Worm (Caenorhabditis elegans) whole organism, L3 larva: ENCODE measurements around the gene dpr-1.

Experiments
- R02D3.7 ChIP-seq: fragments of 150-350 bp; optimal IDR thresholded peaks from 2 replicates; lab custom pipeline; 2014; ENCODE audit warnings: missing biosample characterization, missing genetic modification characterization
- aly-2 ChIP-seq: fragments of 150-350 bp; optimal IDR thresholded peaks from 2 replicates; lab custom pipeline; 2014; ENCODE audit warnings: missing biosample characterization, missing genetic modification characterization
- ama-1 ChIP-seq: fragments of 150-350 bp; optimal IDR thresholded peaks from 2 replicates; lab custom pipeline; 2018
- ceh-16 ChIP-seq: sonication (generic microtip); optimal IDR thresholded peaks from 2 replicates; lab custom pipeline; 2017; ENCODE audit warnings: missing biosample characterization, missing genetic modification characterization
- ceh-9 ChIP-seq: sonication (generic microtip); optimal IDR thresholded peaks from 2 replicates; lab custom pipeline; 2018; ENCODE audit warnings: missing biosample characterization, missing genetic modification characterization
- daf-12 ChIP-seq: fragments of 150-350 bp; optimal IDR thresholded peaks from 2 replicates; lab custom pipeline; 2014; ENCODE audit warnings: missing biosample characterization, missing genetic modification reagents, missing genetic modification characterization
- elt-1 ChIP-seq: fragments of 150-350 bp; optimal IDR thresholded peaks from 2 replicates; lab custom pipeline; 2014; ENCODE audit warnings: missing biosample characterization, missing genetic modification characterization
- elt-2 ChIP-seq: sonication (generic microtip); optimal IDR thresholded peaks from 2 replicates; lab custom pipeline; 2016; ENCODE audit warnings: missing genetic modification reagents, mild to moderate bottlenecking, missing genetic modification characterization, missing compliant biosample characterization
- elt-3 ChIP-seq, 3 experiments: fragments of 150-350 bp in 1 of 3; sonication (generic microtip) in 2 of 3; optimal IDR thresholded peaks; 2 replicates in 2 of 3; 4 replicates in 1 of 3; lab custom pipeline; 2014 to 2017; ENCODE audit warnings: missing biosample characterization in 3 of 3, missing genetic modification characterization in 3 of 3
- fos-1 ChIP-seq: fragments of 150-350 bp; optimal IDR thresholded peaks from 2 replicates; lab custom pipeline; 2014; ENCODE audit warnings: missing biosample characterization, missing genetic modification characterization
- hmg-11 ChIP-seq: sonication (generic microtip); optimal IDR thresholded peaks from 2 replicates; lab custom pipeline; 2016; ENCODE audit warnings: missing genetic modification characterization, missing compliant biosample characterization
- lin-15B ChIP-seq: fragments of 150-350 bp; optimal IDR thresholded peaks from 2 replicates; lab custom pipeline; 2014; ENCODE audit warnings: missing biosample characterization, missing genetic modification characterization
- lin-39 ChIP-seq: fragments of 150-350 bp; optimal IDR thresholded peaks from 2 replicates; lab custom pipeline; 2018; ENCODE audit warnings: missing biosample characterization, missing genetic modification reagents, missing genetic modification characterization
- lsy-12 ChIP-seq: sonication (generic microtip); optimal IDR thresholded peaks from 2 replicates; lab custom pipeline; 2016; ENCODE audit warnings: mild to moderate bottlenecking, missing genetic modification characterization, missing compliant biosample characterization
- nfya-1 ChIP-seq: sonication (generic microtip); optimal IDR thresholded peaks from 2 replicates; lab custom pipeline; 2017; ENCODE audit warnings: missing genetic modification characterization, mild to moderate bottlenecking, missing compliant biosample characterization, antibody characterized with exemption, moderate library complexity; ENCODE audit not compliant: insufficient read depth
- nhr-12 ChIP-seq: fragments of 150-350 bp; optimal IDR thresholded peaks from 2 replicates; lab custom pipeline; 2014; ENCODE audit warnings: missing biosample characterization, missing genetic modification characterization
- nhr-23 ChIP-seq: fragments of 150-350 bp; optimal IDR thresholded peaks from 2 replicates; lab custom pipeline; 2014; ENCODE audit warnings: missing biosample characterization, missing genetic modification reagents, missing genetic modification characterization
- nhr-25 ChIP-seq: sonication (generic microtip); optimal IDR thresholded peaks from 2 replicates; lab custom pipeline; 2017; ENCODE audit warnings: missing biosample characterization, missing genetic modification characterization
- nhr-28 ChIP-seq: fragments of 150-350 bp; optimal IDR thresholded peaks from 2 replicates; lab custom pipeline; 2014; ENCODE audit warnings: missing biosample characterization, missing genetic modification characterization
- nhr-43 ChIP-seq: sonication (generic microtip); optimal IDR thresholded peaks from 2 replicates; lab custom pipeline; 2016; ENCODE audit warnings: mild to moderate bottlenecking, missing genetic modification characterization, missing compliant biosample characterization; ENCODE audit not compliant: poor library complexity, severe bottlenecking
- nhr-76 ChIP-seq: fragments of 150-350 bp; sonication (generic microtip); optimal IDR thresholded peaks from 5 replicates; lab custom pipeline; 2014; ENCODE audit warnings: missing biosample characterization, missing genetic modification characterization
- nhr-77 ChIP-seq: fragments of 150-350 bp; optimal IDR thresholded peaks from 2 replicates; lab custom pipeline; 2014; ENCODE audit warnings: missing biosample characterization, missing genetic modification characterization
- pha-4 ChIP-seq: fragments of 150-350 bp; optimal IDR thresholded peaks from 2 replicates; lab custom pipeline; 2014; ENCODE audit warnings: missing biosample characterization, missing genetic modification reagents, missing genetic modification characterization
- pqm-1 ChIP-seq: fragments of 150-350 bp; optimal IDR thresholded peaks from 2 replicates; lab custom pipeline; 2017; ENCODE audit warnings: missing biosample characterization, missing genetic modification characterization, inconsistent platforms
- skn-1 ChIP-seq: fragments of 150-350 bp; optimal IDR thresholded peaks from 2 replicates; lab custom pipeline; 2014; ENCODE audit warnings: missing biosample characterization, missing genetic modification characterization
- snpc-4 ChIP-seq: fragments of 150-350 bp; optimal IDR thresholded peaks from 2 replicates; lab custom pipeline; 2014; ENCODE audit warnings: missing biosample characterization, missing genetic modification characterization
- unc-39 ChIP-seq: sonication (generic microtip); optimal IDR thresholded peaks from 4 replicates; lab custom pipeline; 2017; ENCODE audit warnings: missing biosample characterization, missing genetic modification characterization
- unc-62 ChIP-seq: fragments of 150-350 bp; sonication (generic microtip); optimal IDR thresholded peaks from 4 replicates; lab custom pipeline; 2014; ENCODE audit warnings: missing biosample characterization, missing genetic modification reagents, missing genetic modification characterization
- zag-1 ChIP-seq: fragments of 150-350 bp; optimal IDR thresholded peaks from 2 replicates; lab custom pipeline; 2014; ENCODE audit warnings: missing biosample characterization, missing genetic modification characterization
- ztf-11 ChIP-seq: fragments of 150-350 bp; optimal IDR thresholded peaks from 2 replicates; lab custom pipeline; 2014; ENCODE audit warnings: missing biosample characterization, missing genetic modification characterization
- ztf-4 ChIP-seq: fragments of 150-350 bp; optimal IDR thresholded peaks from 2 replicates; lab custom pipeline; 2014; ENCODE audit warnings: missing biosample characterization, missing genetic modification characterization

The dpr-1 gene

DNA sequence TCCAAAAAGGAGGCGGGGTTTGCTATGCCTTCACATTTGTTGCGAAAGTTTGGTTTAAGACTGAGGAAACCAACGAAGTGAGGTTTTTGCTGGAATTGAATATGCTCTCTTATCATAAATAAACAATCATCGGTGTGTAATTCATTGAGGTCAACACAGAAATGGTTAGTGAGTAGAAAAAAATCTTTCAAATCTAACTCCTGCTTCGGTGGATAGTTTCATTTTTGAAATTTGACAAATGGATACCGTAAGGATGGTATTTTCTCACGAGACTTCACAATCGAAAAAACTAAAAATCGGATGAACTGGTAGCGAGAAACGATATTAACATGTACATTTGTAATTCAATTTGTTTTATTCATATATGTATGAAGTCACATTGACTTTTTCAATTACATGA is 38.8 kb upstream of the dpr-1 start, which contains the start of gene eol-1:
eol-1 (minus strand) TSS at position 101 of the 400 bp plus-strand sequence.
- no peak for TF ChIP-seq ama-1
- no peak for TF ChIP-seq zag-1 (tag; lab: Kevin White, UChicago)
- TF ChIP-seq unc-39 (tag; lab: Kevin White, UChicago), result no peak
- no peak for TF ChIP-seq elt-2 (tag; lab: Kevin White, UChicago)
- no peak for TF ChIP-seq aly-2 (tag; lab: Kevin White, UChicago)
- no peak for TF ChIP-seq unc-62 (GFP tag; lab: Kevin White, UChicago)
- no peak for TF ChIP-seq ztf-11
- TF ChIP-seq daf-12 (tag; lab: Kevin White, UChicago), result no peak

DNA sequence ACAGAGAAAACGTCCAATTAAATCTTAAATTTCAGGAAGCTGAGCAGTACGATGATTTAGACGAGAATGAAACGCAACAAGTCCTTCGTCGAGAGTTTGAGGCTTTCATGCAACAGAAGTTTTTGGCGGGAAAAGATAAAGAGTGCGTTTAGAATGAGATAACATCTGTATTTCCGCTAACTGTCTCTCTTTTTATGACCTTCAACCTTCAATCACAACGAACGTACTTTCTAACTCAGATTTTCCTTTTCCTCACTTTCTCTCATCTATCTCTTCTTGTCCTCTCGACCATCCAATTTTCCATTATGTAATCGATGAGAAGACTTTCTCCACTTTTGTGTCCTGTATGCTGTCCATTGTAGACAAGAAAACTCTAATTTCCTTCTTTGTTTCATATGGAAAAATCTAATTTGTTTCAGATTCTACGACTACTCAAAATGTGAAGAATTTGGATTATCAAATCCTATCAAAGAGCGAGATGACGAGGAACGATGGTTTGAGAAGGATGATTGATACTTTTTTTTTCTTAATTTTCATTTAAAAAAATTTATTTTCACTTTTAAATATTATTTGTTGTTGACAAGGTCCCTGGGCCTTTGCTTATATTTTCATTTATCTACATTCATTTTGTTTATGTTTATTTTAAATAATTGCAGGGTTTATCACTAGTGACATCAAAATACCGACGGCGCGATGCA is 21.4 kb upstream of the dpr-1 start, which contains the start of gene sao-1:
sao-1 (plus strand) TSS at position 648 of the 698 bp plus-strand sequence.
- no peak for TF ChIP-seq lin-15B (tag; lab: Kevin White, UChicago)
- no peak for TF ChIP-seq ztf-11
- no peak for TF ChIP-seq elt-2 (tag; lab: Kevin White, UChicago)
- no peak for TF ChIP-seq R02D3.7
- TF ChIP-seq ceh-16 (tag; lab: Kevin White, UChicago), result no peak
- TF ChIP-seq nhr-76, result no peak
- no peak for TF ChIP-seq pqm-1 (tag; lab: Kevin White, UChicago)
- no peak for TF ChIP-seq nhr-77 (tag; lab: Kevin White, UChicago)
- peak; percentile 67 for TF ChIP-seq elt-1 (tag; lab: Kevin White, UChicago)
- TF ChIP-seq nhr-25, result peak; percentile 75
- no peak for TF ChIP-seq nhr-43 (tag; lab: Kevin White, UChicago)
- no peak for TF ChIP-seq skn-1 (tag; lab: Kevin White, UChicago)

DNA sequence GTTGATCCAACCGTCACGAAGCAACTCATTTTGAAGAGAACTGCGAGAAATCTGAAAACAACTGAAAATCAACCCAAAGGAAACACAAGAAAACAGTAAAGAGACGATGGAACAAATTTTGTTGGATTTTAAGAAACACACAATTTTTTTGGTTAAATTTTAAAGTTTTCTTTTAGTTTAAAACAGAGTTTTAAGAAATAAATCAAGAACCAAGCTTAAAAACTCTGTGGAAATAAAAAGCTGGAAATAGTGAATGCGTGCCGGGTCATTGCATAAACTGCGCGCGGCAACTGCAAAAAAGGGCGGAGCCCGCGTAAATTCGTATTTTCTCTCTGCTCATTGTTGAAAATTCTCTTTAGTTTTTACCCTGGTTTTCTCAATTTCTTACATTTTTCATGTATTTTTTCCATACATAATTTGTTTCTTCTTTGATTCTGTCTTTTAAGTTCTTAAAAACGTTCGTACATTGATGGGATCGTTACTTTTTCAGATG is 20.0 kb upstream of the dpr-1 start, which contains the start of the genes algn-13 and R10D12.13:
algn-13 (minus strand) TSS at position 51 of the 493 bp plus-strand sequence.
R10D12.13 (plus strand) TSS at position 491 of the 493 bp plus-strand sequence.
- peak; percentile 44 for TF ChIP-seq pha-4
- TF ChIP-seq ztf-4 (tag; lab: Kevin White, UChicago), result no peak
- TF ChIP-seq R02D3.7, result peak; percentile 46
- TF ChIP-seq lin-15B (tag; lab: Kevin White, UChicago), result peak; percentile 35
- peak; percentile 91 for TF ChIP-seq hmg-11 (tag; lab: Kevin White, UChicago)
- TF ChIP-seq skn-1 (tag; lab: Kevin White, UChicago), result peak; percentile 27
- TF ChIP-seq nhr-23 (tag; lab: Kevin White, UChicago), result peak; percentile 19
- TF ChIP-seq snpc-4 (tag; lab: Kevin White, UChicago), result peak; percentile 72
- peak; percentile 76 for TF ChIP-seq nhr-43 (tag; lab: Kevin White, UChicago)
- peak; percentile 41 for TF ChIP-seq elt-2 (tag; lab: Kevin White, UChicago)
- TF ChIP-seq nhr-28 (tag; lab: Kevin White, UChicago), result no peak
- TF ChIP-seq nfya-1 (tag; lab: Kevin White, UChicago), result peak; percentile 54
- no peak for TF ChIP-seq nhr-25
- TF ChIP-seq, all 47 proteins: peak for 10

DNA sequence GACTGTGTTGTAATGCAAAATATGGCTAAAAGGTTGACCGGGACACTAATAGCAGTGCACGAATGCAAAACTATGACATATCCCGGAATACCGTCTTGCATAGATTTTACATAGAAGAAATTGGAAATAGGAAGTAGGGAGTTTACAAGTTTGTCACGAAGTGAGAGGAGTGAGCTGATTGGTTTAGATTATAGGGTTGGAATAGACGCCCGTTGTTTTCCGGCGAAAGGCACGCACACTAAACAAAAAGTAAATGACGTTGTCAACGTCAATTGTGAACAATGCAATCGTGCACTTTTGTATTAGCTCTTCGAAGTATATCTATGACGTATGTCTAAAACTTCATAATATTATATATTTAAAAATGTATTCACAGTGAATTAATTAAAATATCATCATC is 18.9 kb upstream of the dpr-1 start, which contains the start of gene srh-24:
srh-24 (minus strand) TSS at position 101 of the 400 bp plus-strand sequence.
- no peak for TF ChIP-seq elt-3 (tag; optimal IDR thresholded peaks at IDR 0.05; lab: Kevin White, UChicago)
- no peak for TF ChIP-seq lin-39
- TF ChIP-seq nhr-12 (tag; lab: Kevin White, UChicago), result no peak
- no peak for TF ChIP-seq ceh-9 (tag; lab: Kevin White, UChicago)
- no peak for TF ChIP-seq ztf-11
- TF ChIP-seq fos-1 (tag; lab: Kevin White, UChicago), result no peak

DNA sequence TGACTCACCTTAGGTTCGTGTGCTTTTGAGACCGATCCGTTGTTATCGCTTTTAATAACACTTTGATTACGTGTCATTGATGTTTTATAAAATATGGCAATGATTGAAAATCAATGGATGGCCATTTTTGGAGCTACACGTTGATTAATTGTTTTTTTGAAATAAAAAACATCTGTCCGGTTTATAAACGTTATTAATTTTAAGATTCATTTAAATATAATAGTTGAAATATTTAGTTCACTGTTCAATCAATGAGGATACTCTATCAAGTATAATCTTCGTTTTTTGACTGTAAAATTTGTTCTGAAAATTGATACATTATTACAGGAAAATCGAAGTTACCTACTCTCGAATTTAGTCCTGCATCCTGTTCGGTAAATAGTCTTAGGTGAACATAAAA is 16.3 kb upstream of the dpr-1 start, which contains the start of gene R10D12.10:
R10D12.10 (minus strand) TSS at position 101 of the 400 bp plus-strand sequence.
- no peak for TF ChIP-seq lsy-12
- TF ChIP-seq nhr-76, result no peak
- no peak for TF ChIP-seq ama-1
- no peak for TF ChIP-seq nhr-77 (tag; lab: Kevin White, UChicago)
- TF ChIP-seq pha-4, result no peak
- TF ChIP-seq nhr-25, result no peak
- no peak for TF ChIP-seq lin-39
